Worm (Caenorhabditis elegans) whole organism, L1 larva: ENCODE results near the gene dnj-17.

Experiments used
- C04F5.9 ChIP-seq: sonication (generic microtip); optimal IDR thresholded peaks from 2 replicates; lab custom pipeline; 2016; ENCODE audit warnings: missing genetic modification characterization, missing compliant biosample characterization
- C34B4.2 ChIP-seq: sonication (generic microtip); optimal IDR thresholded peaks from 2 replicates; lab custom pipeline; 2017; ENCODE audit warnings: mild to moderate bottlenecking, missing genetic modification characterization, missing compliant biosample characterization
- Y116A8C.19 ChIP-seq: sonication (generic microtip); optimal IDR thresholded peaks from 2 replicates; lab custom pipeline; 2016; ENCODE audit warnings: missing compliant biosample characterization, missing genetic modification characterization, borderline replicate concordance
- aha-1 ChIP-seq: fragments of 150-350 bp; optimal IDR thresholded peaks from 2 replicates; lab custom pipeline; 2014; ENCODE audit warnings: missing biosample characterization, missing genetic modification characterization
- ceh-8 ChIP-seq: fragments of 200-800 bp; sonication (Bioruptor generic); optimal IDR thresholded peaks from 2 replicates; lab custom pipeline; 2018; ENCODE audit warnings: mild to moderate bottlenecking, missing genetic modification characterization, moderate library complexity, missing compliant biosample characterization
- ceh-82 ChIP-seq, 3 experiments: fragments of 150-350 bp in 1 of 3; sonication (generic microtip) in 2 of 3; optimal IDR thresholded peaks; 2 replicates each; lab custom pipeline; 2014 to 2017; ENCODE audit warnings: missing biosample characterization in 3 of 3, missing genetic modification characterization in 3 of 3
- ceh-90 ChIP-seq: sonication (generic microtip); optimal IDR thresholded peaks from 2 replicates; lab custom pipeline; 2016; ENCODE audit warnings: missing genetic modification characterization, missing compliant biosample characterization
- dsc-1 ChIP-seq: sonication (generic microtip); optimal IDR thresholded peaks from 2 replicates; lab custom pipeline; 2016; ENCODE audit warnings: mild to moderate bottlenecking, missing genetic modification characterization, missing compliant biosample characterization
- efl-1 ChIP-seq, 4 experiments: fragments of 150-350 bp; optimal IDR thresholded peaks in 3 of 4; peaks in 1 of 4; 1 replicate in 1 of 4; 2 replicates in 3 of 4; lab custom pipeline; 2014; ENCODE audit warnings: missing biosample characterization in 2 of 4, missing genetic modification characterization in 2 of 4, missing genetic modification reagents in 2 of 4
- efl-3 ChIP-seq: fragments of 200-800 bp; sonication (Bioruptor generic); optimal IDR thresholded peaks from 2 replicates; lab custom pipeline; 2018; ENCODE audit warnings: mild to moderate bottlenecking, missing genetic modification characterization, missing compliant biosample characterization
- elt-2 ChIP-seq: sonication (generic microtip); optimal IDR thresholded peaks from 2 replicates; lab custom pipeline; 2016; ENCODE audit warnings: missing genetic modification characterization, mild to moderate bottlenecking, inconsistent platforms, missing compliant biosample characterization, missing genetic modification reagents
- elt-3 ChIP-seq, 6 experiments: fragments of 150-350 bp in 1 of 6; sonication (generic microtip); optimal IDR thresholded peaks; 2 replicates each; lab custom pipeline; 2017 to 2018; ENCODE audit warnings: missing biosample characterization in 6 of 6, missing genetic modification characterization in 6 of 6, inconsistent platforms in 1 of 6
- ets-5 ChIP-seq: fragments of 200-800 bp; sonication (Bioruptor generic); IDR thresholded peaks from 2 replicates; pipeline ENCODE4 v1.3.6; 2022; ENCODE audit warnings: missing genetic modification characterization, missing compliant biosample characterization
- fkh-4 ChIP-seq: sonication (generic microtip); optimal IDR thresholded peaks from 2 replicates; lab custom pipeline; 2016; ENCODE audit warnings: missing compliant biosample characterization, missing genetic modification characterization, borderline replicate concordance
- fkh-8 ChIP-seq: sonication (generic microtip); optimal IDR thresholded peaks from 2 replicates; lab custom pipeline; 2016; ENCODE audit warnings: mild to moderate bottlenecking, missing genetic modification characterization, missing compliant biosample characterization
- fos-1 ChIP-seq: fragments of 150-350 bp; optimal IDR thresholded peaks from 2 replicates; lab custom pipeline; 2014; ENCODE audit warnings: missing biosample characterization, missing genetic modification characterization
- grh-1 ChIP-seq: fragments of 200-800 bp; sonication (Bioruptor generic); IDR thresholded peaks from 2 replicates; pipeline ENCODE4 v1.3.6; 2022; ENCODE audit warnings: missing genetic modification reagents, missing genetic modification characterization, missing compliant biosample characterization
- hlh-17 ChIP-seq: fragments of 200-800 bp; sonication (Bioruptor generic); optimal IDR thresholded peaks from 2 replicates; lab custom pipeline; 2018; ENCODE audit warnings: missing genetic modification characterization, mild to moderate bottlenecking, missing compliant biosample characterization, moderate library complexity, borderline replicate concordance
- irx-1 ChIP-seq: sonication (generic microtip); optimal IDR thresholded peaks from 2 replicates; lab custom pipeline; 2016; ENCODE audit warnings: missing genetic modification characterization, missing compliant biosample characterization
- jun-1 ChIP-seq: fragments of 150-350 bp; optimal IDR thresholded peaks from 2 replicates; lab custom pipeline; 2014; ENCODE audit warnings: missing biosample characterization, missing genetic modification reagents, missing genetic modification characterization
- lin-13 ChIP-seq: fragments of 150-350 bp; optimal IDR thresholded peaks from 2 replicates; lab custom pipeline; 2014; ENCODE audit warnings: missing biosample characterization, missing genetic modification reagents, missing genetic modification characterization
- lin-15B ChIP-seq: fragments of 150-350 bp; sonication (generic microtip); optimal IDR thresholded peaks from 3 replicates; lab custom pipeline; 2014; ENCODE audit warnings: missing biosample characterization, missing genetic modification characterization
- lin-35 ChIP-seq, 2 experiments: fragments of 150-350 bp; optimal IDR thresholded peaks; 2 replicates each; lab custom pipeline; 2014; ENCODE audit warnings: missing biosample characterization in 2 of 2, missing genetic modification characterization in 2 of 2, missing genetic modification reagents in 2 of 2
- lsy-2 ChIP-seq, 2 experiments: fragments of 150-350 bp; optimal IDR thresholded peaks; 2 replicates each; lab custom pipeline; 2014; ENCODE audit warnings: missing biosample characterization in 2 of 2, missing genetic modification characterization in 2 of 2
- nhr-12 ChIP-seq: sonication (generic microtip); optimal IDR thresholded peaks from 2 replicates; lab custom pipeline; 2017; ENCODE audit warnings: missing biosample characterization, missing genetic modification characterization
- nhr-19 ChIP-seq: fragments of 200-800 bp; sonication (Bioruptor generic); conservative IDR thresholded peaks from 2 replicates; pipeline ENCODE4 v1.3.6; 2022; ENCODE audit warnings: missing genetic modification characterization, missing compliant biosample characterization
- nhr-20 ChIP-seq: sonication (generic microtip); optimal IDR thresholded peaks from 2 replicates; lab custom pipeline; 2016; ENCODE audit warnings: mild to moderate bottlenecking, missing genetic modification characterization, missing compliant biosample characterization
- nhr-28 ChIP-seq: fragments of 150-350 bp; optimal IDR thresholded peaks from 2 replicates; lab custom pipeline; 2014; ENCODE audit warnings: missing biosample characterization, missing genetic modification characterization
- nhr-47 ChIP-seq: sonication (generic microtip); optimal IDR thresholded peaks from 2 replicates; lab custom pipeline; 2016; ENCODE audit warnings: mild to moderate bottlenecking, missing genetic modification characterization, moderate library complexity, missing compliant biosample characterization
- nhr-71 ChIP-seq: sonication (generic microtip); optimal IDR thresholded peaks from 2 replicates; lab custom pipeline; 2016; ENCODE audit warnings: mild to moderate bottlenecking, missing genetic modification characterization, moderate library complexity, missing compliant biosample characterization
- nhr-84 ChIP-seq: sonication (generic microtip); optimal IDR thresholded peaks from 2 replicates; lab custom pipeline; 2017; ENCODE audit warnings: missing biosample characterization, missing genetic modification characterization
- nhr-85 ChIP-seq: sonication (generic microtip); peaks from one replicate; lab custom pipeline; 2016; ENCODE audit warnings: missing genetic modification characterization, inconsistent platforms, missing compliant biosample characterization
- pax-3 ChIP-seq: fragments of 200-800 bp; sonication (Bioruptor generic); optimal IDR thresholded peaks from 2 replicates; lab custom pipeline; 2018; ENCODE audit warnings: mild to moderate bottlenecking, missing genetic modification characterization, moderate library complexity, missing compliant biosample characterization
- pqm-1 ChIP-seq: sonication (generic microtip); optimal IDR thresholded peaks from 3 replicates; lab custom pipeline; 2017; ENCODE audit warnings: missing biosample characterization, missing genetic modification characterization
- rnt-1 ChIP-seq: sonication (generic microtip); optimal IDR thresholded peaks from 2 replicates; lab custom pipeline; 2016; ENCODE audit warnings: mild to moderate bottlenecking, missing genetic modification characterization, moderate library complexity, missing compliant biosample characterization
- skn-1 ChIP-seq: fragments of 150-350 bp; optimal IDR thresholded peaks from 2 replicates; lab custom pipeline; 2014; ENCODE audit warnings: missing biosample characterization, missing genetic modification characterization
- sox-4 ChIP-seq: sonication (generic microtip); optimal IDR thresholded peaks from 2 replicates; lab custom pipeline; 2016; ENCODE audit warnings: missing genetic modification characterization, missing compliant biosample characterization
- sptf-1 ChIP-seq: fragments of 150-350 bp; optimal IDR thresholded peaks from 2 replicates; lab custom pipeline; 2014; ENCODE audit warnings: missing biosample characterization, missing genetic modification characterization
- sup-37 ChIP-seq: fragments of 200-800 bp; sonication (Bioruptor generic); optimal IDR thresholded peaks from 2 replicates; lab custom pipeline; 2018; ENCODE audit warnings: mild to moderate bottlenecking, missing genetic modification characterization, missing compliant biosample characterization
- tlp-1 ChIP-seq: fragments of 150-350 bp; optimal IDR thresholded peaks from 2 replicates; lab custom pipeline; 2014; ENCODE audit warnings: missing biosample characterization, missing genetic modification characterization
- unc-30 ChIP-seq: sonication (generic microtip); optimal IDR thresholded peaks from 2 replicates; lab custom pipeline; 2017; ENCODE audit warnings: missing biosample characterization, missing genetic modification characterization
- unc-62 ChIP-seq: fragments of 150-350 bp; optimal IDR thresholded peaks from 2 replicates; lab custom pipeline; 2014; ENCODE audit warnings: missing biosample characterization, missing genetic modification reagents, missing genetic modification characterization
- unc-86 ChIP-seq: sonication (generic microtip); optimal IDR thresholded peaks from 2 replicates; lab custom pipeline; 2016; ENCODE audit warnings: missing genetic modification characterization, missing compliant biosample characterization
- unc-98 ChIP-seq: fragments of 200-800 bp; sonication (Bioruptor generic); IDR thresholded peaks from 2 replicates; pipeline ENCODE4 v1.3.6; 2022; ENCODE audit warnings: missing genetic modification characterization, missing compliant biosample characterization
- vab-15 ChIP-seq: sonication (generic microtip); optimal IDR thresholded peaks from 2 replicates; lab custom pipeline; 2017; ENCODE audit warnings: missing genotype, mild to moderate bottlenecking, missing genetic modification characterization, missing compliant biosample characterization
- xbp-1 ChIP-seq: sonication (generic microtip); optimal IDR thresholded peaks from 2 replicates; lab custom pipeline; 2016; ENCODE audit warnings: missing genetic modification characterization, missing compliant biosample characterization
- zag-1 ChIP-seq: fragments of 150-350 bp; optimal IDR thresholded peaks from 2 replicates; lab custom pipeline; 2014; ENCODE audit warnings: missing biosample characterization, missing genetic modification characterization
- zip-4 ChIP-seq: fragments of 200-800 bp; sonication (Bioruptor generic); optimal IDR thresholded peaks from 2 replicates; lab custom pipeline; 2018; ENCODE audit warnings: mild to moderate bottlenecking, missing genetic modification characterization, moderate library complexity, missing compliant biosample characterization
- ztf-4 ChIP-seq: fragments of 150-350 bp; optimal IDR thresholded peaks from 2 replicates; lab custom pipeline; 2014; ENCODE audit warnings: missing biosample characterization, missing genetic modification characterization

dnj-17 gene

ce11 chrIII:13348891-13349290, 44.2 kb downstream of the dnj-17 start:
- TF ChIP-seq nhr-85 (tag; lab: Kevin White, UChicago) (no peak), lsy-2 (tag; optimal IDR thresholded peaks at IDR 0.05; lab: Kevin White, UChicago) (no peak), C04F5.9 (tag; lab: Kevin White, UChicago) (no peak), ets-5 (no peak), nhr-71 (tag; lab: Kevin White, UChicago) (peak; percentile 10), Y116A8C.19 (tag; lab: Kevin White, UChicago) (no peak), ceh-82 (tag; optimal IDR thresholded peaks at IDR 0.05; lab: Kevin White, UChicago) (peak in 1 of 3 experiments; percentile 6), C34B4.2 (tag; lab: Kevin White, UChicago) (no peak), nhr-47 (tag; lab: Kevin White, UChicago) (peak; percentile 28), fkh-8 (tag; lab: Kevin White, UChicago) (peak; percentile 21), dsc-1 (tag; lab: Kevin White, UChicago) (peak; percentile 78), ceh-8 (GFP tag; lab: Kevin White, UChicago) (no peak)

- TF ChIP-seq ceh-90, result no peak
- no peak for TF ChIP-seq vab-15
- peak; percentile 9 for TF ChIP-seq fkh-8 (tag; lab: Kevin White, UChicago)
- TF ChIP-seq ets-5, result no peak
- TF ChIP-seq ztf-4 (tag; lab: Kevin White, UChicago), result no peak
- TF ChIP-seq unc-98 (GFP tag; lab: Robert Waterston, UW), result no peak
- TF ChIP-seq C34B4.2 (tag; lab: Kevin White, UChicago), result no peak
- no peak for TF ChIP-seq tlp-1
- TF ChIP-seq grh-1 (GFP tag; lab: Robert Waterston, UW), result no peak
- no peak for TF ChIP-seq lin-35 (GFP tag; optimal IDR thresholded peaks at IDR 0.05; lab: Kevin White, UChicago)
- TF ChIP-seq lin-15B (tag; lab: Kevin White, UChicago), result no peak
- no peak for TF ChIP-seq nhr-19 (GFP tag; lab: Robert Waterston, UW)
- no peak for TF ChIP-seq nhr-20
- TF ChIP-seq pqm-1 (tag; lab: Kevin White, UChicago), result no peak
- TF ChIP-seq pax-3, result no peak
- no peak for TF ChIP-seq zag-1
- peak in 1 of 2 experiments; percentile 18 for TF ChIP-seq lsy-2 (tag; optimal IDR thresholded peaks at IDR 0.05; lab: Kevin White, UChicago)
- no peak for TF ChIP-seq unc-30 (tag; lab: Kevin White, UChicago)
- no peak for TF ChIP-seq aha-1
- peak in 1 of 2 experiments; percentile 3 for TF ChIP-seq efl-1 (optimal IDR thresholded peaks at IDR 0.05; lab: Kevin White, UChicago)
- TF ChIP-seq efl-1 (GFP tag; optimal IDR thresholded peaks at IDR 0.05 in 1 of 2; lab: Kevin White, UChicago), result no peak
- no peak for TF ChIP-seq efl-3 (GFP tag; lab: Kevin White, UChicago)
- no peak for TF ChIP-seq Y116A8C.19 (tag; lab: Kevin White, UChicago)
- TF ChIP-seq xbp-1 (tag; lab: Kevin White, UChicago), result no peak
- TF ChIP-seq elt-2 (tag; lab: Kevin White, UChicago), result no peak
- no peak for TF ChIP-seq sup-37 (GFP tag; lab: Kevin White, UChicago)
- no peak for TF ChIP-seq zip-4 (GFP tag; lab: Kevin White, UChicago)
- TF ChIP-seq sox-4 (tag; lab: Kevin White, UChicago), result no peak
- TF ChIP-seq nhr-85 (tag; lab: Kevin White, UChicago), result no peak
- no peak for TF ChIP-seq jun-1 (tag; lab: Kevin White, UChicago)
- TF ChIP-seq fkh-4 (tag; lab: Kevin White, UChicago), result peak; percentile 1
- TF ChIP-seq hlh-17, result no peak
- no peak for TF ChIP-seq lin-13 (GFP tag; lab: Kevin White, UChicago)
- TF ChIP-seq skn-1 (tag; lab: Kevin White, UChicago), result no peak
- TF ChIP-seq irx-1 (tag; lab: Kevin White, UChicago), result no peak
- TF ChIP-seq unc-86 (tag; lab: Kevin White, UChicago), result no peak
- no peak for TF ChIP-seq nhr-12 (tag; lab: Kevin White, UChicago)
- TF ChIP-seq fos-1 (tag; lab: Kevin White, UChicago), result no peak
- TF ChIP-seq nhr-84 (tag; lab: Kevin White, UChicago), result no peak
- no peak for TF ChIP-seq elt-3 (tag; optimal IDR thresholded peaks at IDR 0.05; lab: Kevin White, UChicago)
- TF ChIP-seq ceh-82 (tag; optimal IDR thresholded peaks at IDR 0.05; lab: Kevin White, UChicago), result peak in 2 of 3 experiments; percentile 7 to 48
- TF ChIP-seq unc-62 (GFP tag; lab: Kevin White, UChicago), result no peak
- no peak for TF ChIP-seq sptf-1 (tag; lab: Kevin White, UChicago)
- TF ChIP-seq nhr-28 (tag; lab: Kevin White, UChicago), result no peak
- TF ChIP-seq rnt-1 (tag; lab: Kevin White, UChicago), result no peak
These were observed 45.3 kb downstream of the dnj-17 start for ce11 chrIII:13347782-13348327.
